Worm (Caenorhabditis elegans) whole organism, L1 larva: ENCODE measurements around the gene nspc-18.
A peak's percentile ranks its signal among the peaks of the same experiment; 100 is the strongest.

Experiments used
- ama-1 ChIP-seq: fragments of 150-350 bp; optimal IDR thresholded peaks from 2 replicates; lab custom pipeline; 2014
- blmp-1 ChIP-seq: fragments of 150-350 bp; optimal IDR thresholded peaks from 2 replicates; lab custom pipeline; 2014; ENCODE audit warnings: missing biosample characterization, missing genetic modification characterization
- ceh-8 ChIP-seq: fragments of 200-800 bp; sonication (Bioruptor generic); optimal IDR thresholded peaks from 2 replicates; lab custom pipeline; 2018; ENCODE audit warnings: mild to moderate bottlenecking, missing genetic modification characterization, moderate library complexity, missing compliant biosample characterization
- ceh-82 ChIP-seq, 3 experiments: fragments of 150-350 bp in 1 of 3; sonication (generic microtip) in 2 of 3; optimal IDR thresholded peaks; 2 replicates each; lab custom pipeline; 2014 to 2017; ENCODE audit warnings: missing biosample characterization in 3 of 3, missing genetic modification characterization in 3 of 3
- egl-13 ChIP-seq: sonication (generic microtip); optimal IDR thresholded peaks from 2 replicates; lab custom pipeline; 2016; ENCODE audit warnings: missing genotype, missing genetic modification reagents, missing genetic modification characterization, missing compliant biosample characterization
- egl-27 ChIP-seq, 2 experiments: fragments of 150-350 bp in 1 of 2; sonication (generic microtip); optimal IDR thresholded peaks; 3 replicates each; lab custom pipeline; 2017 to 2018; ENCODE audit warnings: missing biosample characterization in 2 of 2, missing genetic modification characterization in 2 of 2, missing genetic modification reagents in 2 of 2
- elt-2 ChIP-seq: sonication (generic microtip); optimal IDR thresholded peaks from 2 replicates; lab custom pipeline; 2016; ENCODE audit warnings: missing genetic modification characterization, mild to moderate bottlenecking, inconsistent platforms, missing compliant biosample characterization, missing genetic modification reagents
- fkh-10 ChIP-seq: sonication (generic microtip); optimal IDR thresholded peaks from 2 replicates; lab custom pipeline; 2017; ENCODE audit warnings: missing biosample characterization, missing genetic modification reagents, missing genetic modification characterization
- fkh-8 ChIP-seq: sonication (generic microtip); optimal IDR thresholded peaks from 2 replicates; lab custom pipeline; 2016; ENCODE audit warnings: mild to moderate bottlenecking, missing genetic modification characterization, missing compliant biosample characterization
- lin-13 ChIP-seq: fragments of 150-350 bp; optimal IDR thresholded peaks from 2 replicates; lab custom pipeline; 2014; ENCODE audit warnings: missing biosample characterization, missing genetic modification reagents, missing genetic modification characterization
- lin-35 ChIP-seq, 2 experiments: fragments of 150-350 bp; optimal IDR thresholded peaks; 2 replicates each; lab custom pipeline; 2014; ENCODE audit warnings: missing biosample characterization in 2 of 2, missing genetic modification characterization in 2 of 2, missing genetic modification reagents in 2 of 2
- mab-9 ChIP-seq: fragments of 200-800 bp; sonication (Bioruptor generic); IDR thresholded peaks from 2 replicates; pipeline ENCODE4 v1.3.6; 2022; ENCODE audit warnings: missing genetic modification reagents, missing genetic modification characterization, missing compliant biosample characterization
- nhr-19 ChIP-seq: fragments of 200-800 bp; sonication (Bioruptor generic); conservative IDR thresholded peaks from 2 replicates; pipeline ENCODE4 v1.3.6; 2022; ENCODE audit warnings: missing genetic modification characterization, missing compliant biosample characterization
- nhr-20 ChIP-seq: sonication (generic microtip); optimal IDR thresholded peaks from 2 replicates; lab custom pipeline; 2016; ENCODE audit warnings: mild to moderate bottlenecking, missing genetic modification characterization, missing compliant biosample characterization
- nhr-237 ChIP-seq: fragments of 150-350 bp; optimal IDR thresholded peaks from 2 replicates; lab custom pipeline; 2014; ENCODE audit warnings: missing biosample characterization, missing genetic modification characterization
- nhr-47 ChIP-seq: sonication (generic microtip); optimal IDR thresholded peaks from 2 replicates; lab custom pipeline; 2016; ENCODE audit warnings: mild to moderate bottlenecking, missing genetic modification characterization, moderate library complexity, missing compliant biosample characterization
- nhr-85 ChIP-seq: sonication (generic microtip); peaks from one replicate; lab custom pipeline; 2016; ENCODE audit warnings: missing genetic modification characterization, inconsistent platforms, missing compliant biosample characterization
- nhr-90 ChIP-seq: sonication (generic microtip); optimal IDR thresholded peaks from 2 replicates; lab custom pipeline; 2016; ENCODE audit warnings: mild to moderate bottlenecking, missing genetic modification characterization, missing compliant biosample characterization; ENCODE audit not compliant: poor library complexity
- skn-1 ChIP-seq: fragments of 150-350 bp; optimal IDR thresholded peaks from 2 replicates; lab custom pipeline; 2014; ENCODE audit warnings: missing biosample characterization, missing genetic modification characterization
- snpc-4 ChIP-seq: fragments of 150-350 bp; optimal IDR thresholded peaks from 2 replicates; lab custom pipeline; 2014; ENCODE audit warnings: missing biosample characterization, missing genetic modification characterization
- snu-23 ChIP-seq: sonication (generic microtip); optimal IDR thresholded peaks from 2 replicates; lab custom pipeline; 2016; ENCODE audit warnings: missing genetic modification characterization, missing compliant biosample characterization
- sup-37 ChIP-seq: fragments of 200-800 bp; sonication (Bioruptor generic); optimal IDR thresholded peaks from 2 replicates; lab custom pipeline; 2018; ENCODE audit warnings: mild to moderate bottlenecking, missing genetic modification characterization, missing compliant biosample characterization

Gene nspc-18

DNA sequence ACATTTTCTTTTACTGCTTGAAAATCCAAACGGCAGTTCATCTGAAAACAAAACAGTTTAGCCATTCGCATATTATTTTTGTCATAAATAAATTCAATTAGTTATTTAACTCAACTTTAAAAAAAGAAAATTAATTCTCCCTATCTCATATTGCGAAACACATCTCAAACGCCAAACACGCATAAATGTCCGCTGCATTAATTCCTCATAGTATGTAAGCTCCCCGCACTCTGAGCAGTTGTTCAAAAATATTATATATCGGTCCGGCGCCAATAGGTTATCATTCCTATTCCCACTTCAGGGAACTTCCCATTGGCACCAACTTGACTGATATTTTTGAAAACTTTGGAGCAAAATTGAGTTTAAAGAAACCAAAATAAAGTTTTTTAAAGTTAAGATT lies 49.3 kb downstream of the nspc-18 start (continued):
- peak; percentile 90 for TF ChIP-seq egl-13

DNA sequence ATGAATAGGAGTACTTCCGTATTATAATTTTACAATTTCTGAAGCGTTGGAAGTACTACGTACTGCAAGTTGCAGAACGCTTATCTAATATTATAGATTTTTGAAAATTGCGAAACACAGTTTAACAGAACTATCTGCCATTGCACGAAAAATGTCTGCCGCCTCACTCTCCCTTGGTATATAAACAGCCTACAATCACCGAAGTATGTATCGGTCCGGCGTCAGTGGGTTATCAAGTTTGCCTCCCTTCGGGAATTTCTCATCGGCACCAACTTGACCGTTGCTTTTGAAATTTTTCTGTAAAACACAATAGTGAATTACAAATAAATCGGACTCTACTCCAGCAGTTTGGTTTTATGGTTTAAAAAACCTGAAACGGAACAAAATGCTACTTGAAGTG lies 50.1 kb downstream of the nspc-18 start:
- no peak for TF ChIP-seq lin-35 (GFP tag; optimal IDR thresholded peaks at IDR 0.05; lab: Kevin White, UChicago)
- TF ChIP-seq nhr-90, result no peak
- TF ChIP-seq sup-37 (GFP tag; lab: Kevin White, UChicago), result no peak
- TF ChIP-seq snu-23 (GFP tag; lab: Kevin White, UChicago), result no peak
- peak; percentile 18 for TF ChIP-seq nhr-47 (tag; lab: Kevin White, UChicago)
- no peak for TF ChIP-seq ama-1 (lab: Kevin White, UChicago)
- no peak for TF ChIP-seq lin-13 (GFP tag; lab: Kevin White, UChicago)
- no peak for TF ChIP-seq blmp-1
- TF ChIP-seq elt-2, result peak; percentile 35
- no peak for TF ChIP-seq fkh-10 (GFP tag; lab: Kevin White, UChicago)
- TF ChIP-seq snpc-4 (tag; lab: Kevin White, UChicago), result peak; percentile 95
- TF ChIP-seq nhr-237 (tag; lab: Kevin White, UChicago), result no peak
- peak; percentile 0 for TF ChIP-seq nhr-20
- peak; percentile 2 for TF ChIP-seq skn-1
- no peak for TF ChIP-seq mab-9 (GFP tag; lab: Robert Waterston, UW)
- no peak for TF ChIP-seq fkh-8 (tag; lab: Kevin White, UChicago)
- no peak for TF ChIP-seq egl-27 (tag; optimal IDR thresholded peaks at IDR 0.05; lab: Kevin White, UChicago)
- TF ChIP-seq ceh-8 (GFP tag; lab: Kevin White, UChicago), result no peak
- no peak for TF ChIP-seq ceh-82 (tag; optimal IDR thresholded peaks at IDR 0.05; lab: Kevin White, UChicago)
- TF ChIP-seq nhr-19, result 0 out of 2 replicates have a peak, but pooled peaks have one; percentile 7
- TF ChIP-seq nhr-85 (tag; lab: Kevin White, UChicago), result no peak
